Fruit fly (Drosophila melanogaster) whole organism, wandering third instar larva: ENCODE data around the gene CG33511.

Experiments used
- Abd-B ChIP-seq: fragments of >200 bp; optimal IDR thresholded peaks from 2 replicates; lab custom pipeline; 2017; ENCODE audit warnings: missing biosample characterization, missing genetic modification characterization
- CG32264 ChIP-seq: fragments of 200-800 bp; sonication (Bioruptor generic); optimal IDR thresholded peaks from 2 replicates; lab custom pipeline; 2016; ENCODE audit warnings: missing biosample characterization, missing genetic modification characterization
- CG9705 ChIP-seq: fragments of 200-800 bp; sonication (Bioruptor generic); optimal IDR thresholded peaks from 2 replicates; lab custom pipeline; 2018; ENCODE audit warnings: missing biosample characterization, mild to moderate bottlenecking, missing genetic modification characterization
- CrebA ChIP-seq: fragments of 200-800 bp; sonication (Bioruptor generic); optimal IDR thresholded peaks from 2 replicates; lab custom pipeline; 2016; ENCODE audit warnings: missing biosample characterization, mild to moderate bottlenecking, missing genetic modification characterization, borderline replicate concordance
- Dfd ChIP-seq: fragments of >200 bp; optimal IDR thresholded peaks from 2 replicates; lab custom pipeline; 2017; ENCODE audit warnings: missing biosample characterization, missing genetic modification characterization
- Dif ChIP-seq: fragments of 200-275, 200-300 bp; sonication (Bioruptor generic); optimal IDR thresholded peaks from 2 replicates; lab custom pipeline; 2018; ENCODE audit warnings: missing biosample characterization, missing genetic modification characterization; ENCODE audit not compliant: partially characterized antibody
- GATAd ChIP-seq: sonication (Bioruptor generic); optimal IDR thresholded peaks from 2 replicates; lab custom pipeline; 2016; ENCODE audit warnings: missing biosample characterization, missing genetic modification characterization
- HLH106 ChIP-seq: fragments of 200-800 bp; optimal IDR thresholded peaks from 3 replicates; lab custom pipeline; 2019; ENCODE audit warnings: missing biosample characterization, mild to moderate bottlenecking, missing genetic modification characterization, moderate library complexity
- Hnf4 ChIP-seq: fragments of 200-800 bp; sonication (Bioruptor generic); optimal IDR thresholded peaks from 2 replicates; lab custom pipeline; 2016; ENCODE audit warnings: missing biosample characterization, mild to moderate bottlenecking, missing genetic modification characterization
- Hr78 ChIP-seq: fragments of >200 bp; optimal IDR thresholded peaks from 2 replicates; lab custom pipeline; 2017; ENCODE audit warnings: missing biosample characterization, missing genetic modification characterization
- Hr83 ChIP-seq: fragments of 200-300 bp; sonication (Bioruptor generic); optimal IDR thresholded peaks from 2 replicates; lab custom pipeline; 2016; ENCODE audit warnings: missing biosample characterization, mild to moderate bottlenecking, missing genetic modification characterization, moderate library complexity; ENCODE audit not compliant: poor library complexity, severe bottlenecking
- Jra ChIP-seq: sonication (Bioruptor generic); optimal IDR thresholded peaks from 2 replicates; lab custom pipeline; 2016; ENCODE audit warnings: missing biosample characterization, missing genetic modification characterization
- Mio ChIP-seq: sonication (Bioruptor generic); optimal IDR thresholded peaks from 2 replicates; lab custom pipeline; 2016; ENCODE audit warnings: missing biosample characterization, missing genetic modification characterization
- Myc ChIP-seq: fragments of >200 bp; optimal IDR thresholded peaks from 2 replicates; lab custom pipeline; 2017
- N ChIP-seq: fragments of >200 bp; optimal IDR thresholded peaks from 2 replicates; lab custom pipeline; 2018; ENCODE audit warnings: missing biosample characterization, missing external identifiers, missing genetic modification characterization
- OdsH ChIP-seq: fragments of 200-800 bp; sonication (Bioruptor generic); optimal IDR thresholded peaks from 2 replicates; lab custom pipeline; 2016; ENCODE audit warnings: missing biosample characterization, mild to moderate bottlenecking, missing genetic modification characterization
- Rel ChIP-seq, 2 experiments: fragments of 200-800 bp; sonication (Bioruptor generic) in 1 of 2; optimal IDR thresholded peaks; 2 replicates in 1 of 2; 3 replicates in 1 of 2; lab custom pipeline; 2016 to 2019; ENCODE audit warnings: mild to moderate bottlenecking in 2 of 2, missing biosample characterization in 2 of 2, missing genetic modification characterization in 2 of 2, moderate library complexity in 1 of 2
- Sp1 ChIP-seq: fragments of 200-800 bp; sonication (Bioruptor generic); optimal IDR thresholded peaks from 3 replicates; lab custom pipeline; 2019; ENCODE audit warnings: missing biosample characterization, mild to moderate bottlenecking, missing genetic modification characterization, moderate library complexity
- Vsx2 ChIP-seq: fragments of 200-300, 225-300 bp; sonication (Bioruptor generic); optimal IDR thresholded peaks from 2 replicates; lab custom pipeline; 2018; ENCODE audit warnings: missing biosample characterization, missing genetic modification characterization; ENCODE audit not compliant: partially characterized antibody
- brk ChIP-seq: fragments of 200-800 bp; sonication (Bioruptor generic); optimal IDR thresholded peaks from 2 replicates; lab custom pipeline; 2016; ENCODE audit warnings: missing biosample characterization, mild to moderate bottlenecking, missing genetic modification characterization
- dl ChIP-seq, 2 experiments: fragments of 175-275, 200-275 bp in 1 of 2; fragments of 200-275 bp in 1 of 2; sonication (Bioruptor generic); optimal IDR thresholded peaks; lab custom pipeline; 2018; ENCODE audit warnings: mild to moderate bottlenecking in 2 of 2, missing biosample characterization in 2 of 2, missing genetic modification characterization in 2 of 2, moderate library complexity in 2 of 2; ENCODE audit not compliant: partially characterized antibody in 2 of 2, insufficient read depth in 1 of 2
- dmrt93B ChIP-seq: fragments of 200-800 bp; sonication (Bioruptor generic); optimal IDR thresholded peaks from 2 replicates; lab custom pipeline; 2018; ENCODE audit warnings: missing biosample characterization, mild to moderate bottlenecking, missing genetic modification characterization
- dsf ChIP-seq: sonication (Bioruptor generic); optimal IDR thresholded peaks from 2 replicates; lab custom pipeline; 2016; ENCODE audit warnings: missing biosample characterization, missing genetic modification characterization, borderline replicate concordance
- ey ChIP-seq: fragments of 200-800 bp; sonication (Bioruptor generic); optimal IDR thresholded peaks from 2 replicates; lab custom pipeline; 2016; ENCODE audit warnings: missing biosample characterization, missing genetic modification characterization
- foxo ChIP-seq, 2 experiments: fragments of 200-800 bp; sonication (Bioruptor generic); optimal IDR thresholded peaks; 2 replicates in 1 of 2; 3 replicates in 1 of 2; lab custom pipeline; 2016 to 2017; ENCODE audit warnings: missing biosample characterization in 2 of 2, missing genetic modification characterization in 2 of 2
- h ChIP-seq: fragments of 200-800 bp; sonication (Bioruptor generic); optimal IDR thresholded peaks from 3 replicates; lab custom pipeline; 2016; ENCODE audit warnings: missing biosample characterization, mild to moderate bottlenecking, missing genetic modification characterization
- jim ChIP-seq: fragments of 175-275, 200-325 bp; sonication (Bioruptor generic); optimal IDR thresholded peaks from 2 replicates; lab custom pipeline; 2016; ENCODE audit warnings: missing biosample characterization, mild to moderate bottlenecking, missing genetic modification characterization
- lola ChIP-seq: fragments of >200 bp; optimal IDR thresholded peaks from 2 replicates; lab custom pipeline; 2017; ENCODE audit warnings: missing biosample characterization, missing genetic modification characterization
- pan ChIP-seq: fragments of >200 bp; optimal IDR thresholded peaks from 2 replicates; lab custom pipeline; 2017
- psq ChIP-seq: fragments of 200-800 bp; sonication (Bioruptor generic); optimal IDR thresholded peaks from 3 replicates; lab custom pipeline; 2017; ENCODE audit warnings: missing biosample characterization, mild to moderate bottlenecking, missing genetic modification characterization, moderate library complexity
- rgr ChIP-seq: fragments of 200-800 bp; sonication (Bioruptor generic); optimal IDR thresholded peaks from 3 replicates; lab custom pipeline; 2016; ENCODE audit warnings: missing biosample characterization, mild to moderate bottlenecking, missing genetic modification characterization
- sage ChIP-seq: fragments of 200-800 bp; sonication (Bioruptor generic); optimal IDR thresholded peaks from 2 replicates; lab custom pipeline; 2016; ENCODE audit warnings: missing biosample characterization, mild to moderate bottlenecking, missing genetic modification characterization
- tai ChIP-seq: sonication (Bioruptor generic); optimal IDR thresholded peaks from 2 replicates; lab custom pipeline; 2016; ENCODE audit warnings: missing biosample characterization, missing genetic modification characterization
- woc ChIP-seq: sonication (Bioruptor generic); optimal IDR thresholded peaks from 2 replicates; lab custom pipeline; 2016; ENCODE audit warnings: missing biosample characterization, mild to moderate bottlenecking, missing genetic modification characterization

The CG33511 gene

dm6 chr2L:21089075-21089474 is 6.8 kb upstream of the CG33511 start, which contains the start of gene CG9259:
Gene CG9259, plus strand, starts transcription at chr2L:21089375.
- TF ChIP-seq Sp1 (GFP tag; lab: Kevin White, UChicago) (no peak), pan (lab: Kevin White, UChicago) (no peak), Hr78 (GFP tag; lab: Kevin White, UChicago) (no peak), dl (GFP tag; optimal IDR thresholded peaks at IDR 0.05; lab: Kevin White, UChicago; ENCODE audit: insufficient read depth in 1 of 2, partially characterized antibody in 2 of 2) (no peak), CrebA (no peak), woc (no peak), OdsH (GFP tag; lab: Kevin White, UChicago) (no peak), brk (GFP tag; lab: Kevin White, UChicago) (no peak), HLH106 (no peak), Myc (no peak), Rel (GFP tag; optimal IDR thresholded peaks at IDR 0.05; lab: Kevin White, UChicago) (no peak), Rel (tag; optimal IDR thresholded peaks at IDR 0.05; lab: Kevin White, UChicago) (no peak), lola (GFP tag; lab: Kevin White, UChicago) (no peak), N (GFP tag; lab: Kevin White, UChicago) (no peak), psq (no peak), Hr83 (no peak), jim (no peak), Abd-B (GFP tag; lab: Kevin White, UChicago) (no peak), tai (no peak), Vsx2 (GFP tag; lab: Kevin White, UChicago) (no peak)

dm6 chr2L:21088651-21089050 is 6.4 kb upstream of the CG33511 start, which contains the start of gene ppk13:
Gene ppk13, minus strand, starts transcription at chr2L:21088751.
- TF ChIP-seq Sp1 (GFP tag; lab: Kevin White, UChicago) (no peak), Hnf4 (GFP tag; lab: Kevin White, UChicago) (no peak), Mio (GFP tag; lab: Kevin White, UChicago) (no peak), dl (GFP tag; optimal IDR thresholded peaks at IDR 0.05; lab: Kevin White, UChicago; ENCODE audit: insufficient read depth in 1 of 2, partially characterized antibody in 2 of 2) (no peak), pan (lab: Kevin White, UChicago) (no peak), N (GFP tag; lab: Kevin White, UChicago) (no peak), dmrt93B (GFP tag; lab: Kevin White, UChicago) (no peak), ey (GFP tag; lab: Kevin White, UChicago) (no peak), CG32264 (GFP tag; lab: Kevin White, UChicago) (no peak), Jra (GFP tag; lab: Kevin White, UChicago) (no peak), lola (GFP tag; lab: Kevin White, UChicago) (no peak), Hr83 (no peak), foxo (GFP tag; optimal IDR thresholded peaks at IDR 0.05; lab: Kevin White, UChicago) (no peak), Dif (GFP tag; lab: Kevin White, UChicago) (no peak), rgr (GFP tag; lab: Kevin White, UChicago) (no peak), GATAd (no peak), OdsH (GFP tag; lab: Kevin White, UChicago) (no peak), tai (no peak)
- TF ChIP-seq, all 38 proteins: peak for 0

- TF ChIP-seq Hr78 (GFP tag; lab: Kevin White, UChicago) (no peak), OdsH (GFP tag; lab: Kevin White, UChicago) (no peak), dsf (GFP tag; lab: Kevin White, UChicago) (no peak), jim (no peak), Jra (GFP tag; lab: Kevin White, UChicago) (no peak), rgr (GFP tag; lab: Kevin White, UChicago) (no peak), Hnf4 (GFP tag; lab: Kevin White, UChicago) (no peak), CrebA (no peak), CG32264 (GFP tag; lab: Kevin White, UChicago) (no peak), N (GFP tag; lab: Kevin White, UChicago) (no peak), pan (lab: Kevin White, UChicago) (no peak), h (GFP tag; lab: Kevin White, UChicago) (no peak), brk (GFP tag; lab: Kevin White, UChicago) (no peak), Mio (GFP tag; lab: Kevin White, UChicago) (no peak), Dfd (GFP tag; lab: Kevin White, UChicago) (no peak), sage (no peak), CG9705 (no peak)
These were observed 4.1 kb upstream of the CG33511 start, which contains the start of gene CG33509 for dm6 chr2L:21086406-21086805. Gene CG33509, minus strand, starts transcription at chr2L:21086506.
